Fruit fly (Drosophila melanogaster) whole organism, embryonic: ENCODE data around the gene gkt.

Experiments
- CG11560 ChIP-seq: fragments of 200-800 bp; sonication (Bioruptor generic); IDR thresholded peaks from 3 replicates; pipeline ENCODE4 v1.3.6; 2022; ENCODE audit warnings: missing biosample characterization, missing genetic modification characterization
- CG11696 ChIP-seq: fragments of 200-800 bp; sonication (Bioruptor generic); IDR thresholded peaks from 2 replicates; pipeline ENCODE4 v1.3.6; 2022; ENCODE audit warnings: missing biosample characterization, missing genetic modification characterization
- CG12071 ChIP-seq: fragments of 200-800 bp; sonication (Bioruptor generic); optimal IDR thresholded peaks from 3 replicates; lab custom pipeline; 2018; ENCODE audit warnings: missing biosample characterization, mild to moderate bottlenecking, missing genetic modification characterization
- CG12219 ChIP-seq: fragments of 200-800 bp; sonication (Bioruptor generic); optimal IDR thresholded peaks from 3 replicates; lab custom pipeline; 2018; ENCODE audit warnings: missing biosample characterization, mild to moderate bottlenecking, missing genetic modification characterization
- CG13287 ChIP-seq: fragments of 200-800 bp; sonication (Bioruptor generic); IDR thresholded peaks from 2 replicates; pipeline ENCODE4 v1.3.6; 2022; ENCODE audit warnings: missing biosample characterization, missing genetic modification characterization; ENCODE audit not compliant: partially characterized antibody
- CG13296 ChIP-seq: fragments of 200-800 bp; sonication (Bioruptor generic); optimal IDR thresholded peaks from 3 replicates; lab custom pipeline; 2018; ENCODE audit warnings: missing biosample characterization, mild to moderate bottlenecking, missing genetic modification characterization
- CG1602 ChIP-seq: fragments of 200-800 bp; sonication (Bioruptor generic); optimal IDR thresholded peaks from 3 replicates; lab custom pipeline; 2016; ENCODE audit warnings: missing biosample characterization, missing genetic modification characterization
- CG16813 ChIP-seq: fragments of 200-800 bp; sonication (Bioruptor generic); IDR thresholded peaks from 3 replicates; pipeline ENCODE4 v1.3.6; 2022; ENCODE audit warnings: missing biosample characterization, missing genetic modification characterization; ENCODE audit not compliant: partially characterized antibody
- CG16815 ChIP-seq: fragments of 200-800 bp; sonication (Bioruptor generic); optimal IDR thresholded peaks from 3 replicates; lab custom pipeline; 2017; ENCODE audit warnings: missing biosample characterization, mild to moderate bottlenecking, missing genetic modification characterization
- CG17359 ChIP-seq: fragments of 200-800 bp; sonication (Bioruptor generic); optimal IDR thresholded peaks from 3 replicates; lab custom pipeline; 2018; ENCODE audit warnings: missing biosample characterization, mild to moderate bottlenecking, missing genetic modification characterization, moderate library complexity
- CG17612 ChIP-seq: fragments of 200-800 bp; sonication (Bioruptor generic); IDR thresholded peaks from 2 replicates; pipeline ENCODE4 v1.3.6; 2022; ENCODE audit warnings: missing biosample characterization, missing genetic modification characterization
- CG34376 ChIP-seq: fragments of 200-800 bp; sonication (Bioruptor generic); optimal IDR thresholded peaks from 2 replicates; lab custom pipeline; 2018; ENCODE audit warnings: missing biosample characterization, mild to moderate bottlenecking, missing genetic modification characterization
- CG4328 ChIP-seq: fragments of 200-800 bp; sonication (Bioruptor generic); optimal IDR thresholded peaks from 3 replicates; lab custom pipeline; 2017; ENCODE audit warnings: missing biosample characterization, missing genetic modification reagents, missing genetic modification characterization
- CG5180 ChIP-seq: fragments of 200-800 bp; sonication (Bioruptor generic); optimal IDR thresholded peaks from 3 replicates; lab custom pipeline; 2017; ENCODE audit warnings: missing biosample characterization, missing genetic modification characterization, mild to moderate bottlenecking, moderate library complexity, missing genetic modification reagents
- CG5245 ChIP-seq: fragments of 200-800 bp; sonication (Bioruptor generic); optimal IDR thresholded peaks from 3 replicates; lab custom pipeline; 2016; ENCODE audit warnings: missing biosample characterization, missing genetic modification characterization
- CG6272 ChIP-seq: fragments of 200-800 bp; sonication (Bioruptor generic); IDR thresholded peaks from 2 replicates; pipeline ENCODE4 v1.3.6; 2022; ENCODE audit warnings: missing biosample characterization, missing genetic modification characterization
- CG7372 ChIP-seq: fragments of 200-800 bp; sonication (Bioruptor generic); IDR thresholded peaks from 2 replicates; pipeline ENCODE4 v1.3.6; 2022; ENCODE audit warnings: missing biosample characterization, missing genetic modification characterization
- CG7839 ChIP-seq: fragments of 200-800 bp; sonication (Bioruptor generic); optimal IDR thresholded peaks from 3 replicates; lab custom pipeline; 2018; ENCODE audit warnings: missing biosample characterization, mild to moderate bottlenecking, missing genetic modification characterization, moderate library complexity
- CG7963 ChIP-seq: fragments of 200-800 bp; sonication (Bioruptor generic); IDR thresholded peaks from 3 replicates; pipeline ENCODE4 v1.3.6; 2022; ENCODE audit warnings: missing biosample characterization, missing genetic modification characterization; ENCODE audit not compliant: partially characterized antibody
- CG8924 ChIP-seq: fragments of 200-800 bp; optimal IDR thresholded peaks from 3 replicates; lab custom pipeline; 2019; ENCODE audit warnings: missing biosample characterization, mild to moderate bottlenecking, missing genetic modification characterization, moderate library complexity
- CTCF ChIP-seq: fragments of 200-800 bp; sonication (Bioruptor generic); optimal IDR thresholded peaks from 2 replicates; lab custom pipeline; 2017; ENCODE audit warnings: missing biosample characterization, mild to moderate bottlenecking, missing genetic modification characterization, moderate library complexity
- Camta ChIP-seq: fragments of 200-800 bp; sonication (Bioruptor generic); optimal IDR thresholded peaks from 2 replicates; lab custom pipeline; 2016; ENCODE audit warnings: missing biosample characterization, missing genetic modification characterization
- Dbx ChIP-seq: fragments of 200-800 bp; sonication (Bioruptor generic); IDR thresholded peaks from 3 replicates; pipeline ENCODE4 v1.3.6; 2022; ENCODE audit warnings: missing biosample characterization, missing genetic modification characterization
- Deaf1 ChIP-seq: fragments of 200-800 bp; optimal IDR thresholded peaks from 3 replicates; lab custom pipeline; 2019; ENCODE audit warnings: missing biosample characterization, mild to moderate bottlenecking, missing genetic modification characterization, moderate library complexity
- Fer1 ChIP-seq: fragments of 200-800 bp; sonication (Bioruptor generic); optimal IDR thresholded peaks from 2 replicates; lab custom pipeline; 2017; ENCODE audit warnings: missing biosample characterization, mild to moderate bottlenecking, missing genetic modification characterization
- Lim3 ChIP-seq: fragments of 200-800 bp; sonication (Bioruptor generic); IDR thresholded peaks from 2 replicates; pipeline ENCODE4 v1.3.6; 2022; ENCODE audit warnings: missing biosample characterization, missing genetic modification characterization
- Med ChIP-seq: fragments of 200-800 bp; sonication (Bioruptor generic); peaks from one replicate; lab custom pipeline; 2016; ENCODE audit warnings: missing biosample characterization, missing genetic modification characterization, mild to moderate bottlenecking, inconsistent platforms, moderate library complexity
- NFAT ChIP-seq: fragments of 200-800 bp; sonication (Bioruptor generic); IDR thresholded peaks from 2 replicates; pipeline ENCODE4 v1.3.6; 2022; ENCODE audit warnings: missing biosample characterization, missing genetic modification characterization
- Rfx ChIP-seq: fragments of 200-800 bp; sonication (Bioruptor generic); IDR thresholded peaks from 2 replicates; pipeline ENCODE4 v1.3.6; 2022; ENCODE audit warnings: missing biosample characterization, missing genetic modification characterization
- TFAM ChIP-seq: fragments of 200-800 bp; sonication (Bioruptor generic); optimal IDR thresholded peaks from 2 replicates; lab custom pipeline; 2017; ENCODE audit warnings: missing biosample characterization, missing genetic modification characterization, inconsistent platforms
- Taf1 ChIP-seq: fragments of 200-800 bp; sonication (Bioruptor generic); IDR thresholded peaks from 2 replicates; pipeline ENCODE4 v1.3.6; 2022; ENCODE audit warnings: missing biosample characterization, missing genetic modification characterization
- Trl ChIP-seq, 3 experiments: fragments of >200 bp in 2 of 3; fragments of 200-800 bp in 1 of 3; sonication (Bioruptor generic) in 1 of 3; optimal IDR thresholded peaks; 2 replicates in 1 of 3; 3 replicates in 2 of 3; lab custom pipeline; 2016 to 2017; ENCODE audit warnings: missing biosample characterization in 1 of 3, missing genetic modification characterization in 1 of 3
- amos ChIP-seq: fragments of 200-800 bp; sonication (Bioruptor generic); IDR thresholded peaks from 2 replicates; pipeline ENCODE4 v1.3.6; 2022; ENCODE audit warnings: missing biosample characterization, missing genetic modification characterization; ENCODE audit not compliant: partially characterized antibody
- btn ChIP-seq: fragments of 200-800 bp; sonication (Bioruptor generic); optimal IDR thresholded peaks from 2 replicates; lab custom pipeline; 2016; ENCODE audit warnings: missing biosample characterization, missing genetic modification characterization
- dpn ChIP-seq, 2 experiments: fragments of 200-800 bp; sonication (Bioruptor generic); optimal IDR thresholded peaks; 3 replicates each; lab custom pipeline; 2016; ENCODE audit warnings: missing biosample characterization in 2 of 2, missing genetic modification characterization in 2 of 2
- gem ChIP-seq: fragments of 200-800 bp; sonication (Bioruptor generic); optimal IDR thresholded peaks from 2 replicates; lab custom pipeline; 2019; ENCODE audit warnings: missing biosample characterization, mild to moderate bottlenecking, missing genetic modification characterization, moderate library complexity
- lab ChIP-seq: fragments of 200-800 bp; sonication (Bioruptor generic); optimal IDR thresholded peaks from 3 replicates; lab custom pipeline; 2017; ENCODE audit warnings: missing biosample characterization, missing genetic modification characterization, mild to moderate bottlenecking, moderate library complexity, missing genetic modification reagents
- nerfin-2 ChIP-seq: fragments of 200-800 bp; sonication (Bioruptor generic); IDR thresholded peaks from 2 replicates; pipeline ENCODE4 v1.3.6; 2022; ENCODE audit warnings: missing biosample characterization, missing genetic modification characterization; ENCODE audit not compliant: partially characterized antibody
- onecut ChIP-seq: fragments of 200-800 bp; sonication (Bioruptor generic); IDR thresholded peaks from 2 replicates; pipeline ENCODE4 v1.3.6; 2022; ENCODE audit warnings: missing biosample characterization, missing genetic modification characterization
- peb ChIP-seq: fragments of 200-800 bp; sonication (Bioruptor generic); IDR thresholded peaks from 2 replicates; pipeline ENCODE4 v1.3.6; 2022; ENCODE audit warnings: missing biosample characterization, missing genetic modification characterization
- pros ChIP-seq: fragments of 200-800 bp; sonication (Bioruptor generic); optimal IDR thresholded peaks from 3 replicates; lab custom pipeline; 2019; ENCODE audit warnings: missing biosample characterization, mild to moderate bottlenecking, missing genetic modification characterization, moderate library complexity
- ro ChIP-seq: fragments of 200-800 bp; sonication (Bioruptor generic); IDR thresholded peaks from 2 replicates; pipeline ENCODE4 v1.3.6; 2022; ENCODE audit warnings: missing biosample characterization, missing genetic modification characterization
- sens ChIP-seq: fragments of 200-800 bp; sonication (Bioruptor generic); peaks from one replicate; lab custom pipeline; 2016; ENCODE audit warnings: missing biosample characterization, missing genetic modification characterization
- slou ChIP-seq: fragments of 200-800 bp; sonication (Bioruptor generic); optimal IDR thresholded peaks from 3 replicates; lab custom pipeline; 2016; ENCODE audit warnings: missing biosample characterization, missing genetic modification characterization
- slp2 ChIP-seq: fragments of 200-800 bp; sonication (Bioruptor generic); optimal IDR thresholded peaks from 2 replicates; lab custom pipeline; 2016; ENCODE audit warnings: missing biosample characterization, missing genetic modification characterization
- sug ChIP-seq: fragments of 200-800 bp; optimal IDR thresholded peaks from 2 replicates; lab custom pipeline; 2019; ENCODE audit warnings: missing biosample characterization, mild to moderate bottlenecking, missing genetic modification characterization, moderate library complexity
- tll ChIP-seq, 2 experiments: fragments of 200-800 bp in 1 of 2; fragments of >200 bp in 1 of 2; sonication (Bioruptor generic) in 1 of 2; optimal IDR thresholded peaks; 2 replicates each; lab custom pipeline; 2017 to 2019; ENCODE audit warnings: missing biosample characterization in 2 of 2, missing genetic modification characterization in 2 of 2, mild to moderate bottlenecking in 1 of 2, moderate library complexity in 1 of 2
- trh ChIP-seq: fragments of 200-800 bp; sonication (Bioruptor generic); optimal IDR thresholded peaks from 2 replicates; lab custom pipeline; 2016; ENCODE audit warnings: missing biosample characterization, missing genetic modification characterization
- usp ChIP-seq: fragments of >200 bp; optimal IDR thresholded peaks from 2 replicates; lab custom pipeline; 2017; ENCODE audit warnings: missing biosample characterization, missing genetic modification characterization

Gene gkt

dm6 chr2L:3123562-3124345 lies 36.0 kb upstream of the gkt start (continued):
- TF ChIP-seq peb (GFP tag; lab: Robert Waterston, UW) = no peak
- TF ChIP-seq CG4328 (GFP tag; lab: Kevin White, UChicago) = no peak
- no peak for TF ChIP-seq CG1602 (GFP tag; lab: Kevin White, UChicago)
- TF ChIP-seq CG17359 = no peak
- no peak for TF ChIP-seq TFAM (GFP tag; lab: Kevin White, UChicago)
- TF ChIP-seq slp2 = no peak
- no peak for TF ChIP-seq tll (GFP tag; optimal IDR thresholded peaks at IDR 0.05; lab: Kevin White, UChicago)
- TF ChIP-seq usp (GFP tag; lab: Kevin White, UChicago) = no peak
- no peak for TF ChIP-seq slou (GFP tag; lab: Kevin White, UChicago)
- no peak for TF ChIP-seq CG5180 (GFP tag; lab: Kevin White, UChicago)
- no peak for TF ChIP-seq CG16813 (GFP tag; lab: Robert Waterston, UW)
- TF ChIP-seq CTCF (GFP tag; lab: Kevin White, UChicago) = no peak
- no peak for TF ChIP-seq Taf1 (GFP tag; lab: Robert Waterston, UW)
- no peak for TF ChIP-seq ro (GFP tag; lab: Robert Waterston, UW)
- TF ChIP-seq btn (GFP tag; lab: Kevin White, UChicago) = no peak
- no peak for TF ChIP-seq Fer1 (GFP tag; lab: Kevin White, UChicago)
- no peak for TF ChIP-seq CG17612 (GFP tag; lab: Robert Waterston, UW)
- no peak for TF ChIP-seq CG12219 (GFP tag; lab: Kevin White, UChicago)
- no peak for TF ChIP-seq nerfin-2 (GFP tag; lab: Robert Waterston, UW)
- no peak for TF ChIP-seq onecut (GFP tag; lab: Robert Waterston, UW)
- TF ChIP-seq CG11696 = no peak
- no peak for TF ChIP-seq CG7839
- TF ChIP-seq CG7372 (GFP tag; lab: Robert Waterston, UW) = no peak
- TF ChIP-seq CG11560 = no peak
- peak; percentile 29 for TF ChIP-seq sug (tag; lab: Kevin White, UChicago)
- TF ChIP-seq gem (tag; lab: Kevin White, UChicago) = no peak
- no peak for TF ChIP-seq Deaf1 (tag; lab: Kevin White, UChicago)
- no peak for TF ChIP-seq Dbx
- no peak for TF ChIP-seq dpn (GFP tag; optimal IDR thresholded peaks at IDR 0.05; lab: Kevin White, UChicago)
- no peak for TF ChIP-seq CG12071 (GFP tag; lab: Kevin White, UChicago)
- TF ChIP-seq CG5245 (GFP tag; lab: Kevin White, UChicago) = no peak
- TF ChIP-seq, all 482 proteins: peak for 15

dm6 chr2L:3124500-3124977 lies 35.2 kb upstream of the gkt start:
- no peak for TF ChIP-seq Camta (GFP tag; lab: Kevin White, UChicago)
- peak; percentile 24 for TF ChIP-seq sens
- TF ChIP-seq Med (GFP tag; lab: Kevin White, UChicago) = peak; percentile 79
- peak; percentile 45; the same call in 1 of the 2 replicates for TF ChIP-seq NFAT (GFP tag; lab: Robert Waterston, UW)
- TF ChIP-seq CG13296 (GFP tag; lab: Kevin White, UChicago) = peak; percentile 7
- no peak for TF ChIP-seq CG8924 (tag; lab: Kevin White, UChicago)
- TF ChIP-seq CG34376 (GFP tag; lab: Kevin White, UChicago) = peak; percentile 14
- peak; percentile 59 to 63 for TF ChIP-seq Trl (optimal IDR thresholded peaks at IDR 0.05; lab: Kevin White, UChicago)
- no peak for TF ChIP-seq Trl (GFP tag; optimal IDR thresholded peaks at IDR 0.05; lab: Kevin White, UChicago)
- peak; percentile 58; the same call in 1 of the 2 replicates for TF ChIP-seq Rfx
- no peak for TF ChIP-seq trh (GFP tag; lab: Kevin White, UChicago)
- TF ChIP-seq CG13287 (GFP tag; lab: Robert Waterston, UW) = peak; percentile 53; the same call in 1 of the 2 replicates
- peak; percentile 37 for TF ChIP-seq lab
- no peak for TF ChIP-seq pros
- peak; percentile 47; the same call in 2 of the 3 replicates for TF ChIP-seq Dbx
- peak; percentile 44; the same call in 1 of the 2 replicates for TF ChIP-seq amos (GFP tag; lab: Robert Waterston, UW)
- TF ChIP-seq CG6272 = 0 out of 2 replicates have a peak, but pooled peaks have one; percentile 16
- TF ChIP-seq Lim3 = no peak
- 0 out of 3 replicates have a peak, but pooled peaks have one; percentile 13 for TF ChIP-seq CG7963 (GFP tag; lab: Robert Waterston, UW)
- TF ChIP-seq CG16815 (GFP tag; lab: Kevin White, UChicago) = no peak
- peak in 1 of 2 experiments; percentile 10 for TF ChIP-seq dpn (GFP tag; optimal IDR thresholded peaks at IDR 0.05; lab: Kevin White, UChicago)
